Fruit fly (Drosophila melanogaster) whole organism, wandering third instar larva: Measurements from ENCODE around the gene Rala.
A peak's percentile ranks its signal among the peaks of the same experiment; 100 is the strongest.

Source experiments
- Dif ChIP-seq: fragments of 200-275, 200-300 bp; sonication (Bioruptor generic); optimal IDR thresholded peaks from 2 replicates; lab custom pipeline; 2018; ENCODE audit warnings: missing biosample characterization, missing genetic modification characterization; ENCODE audit not compliant: partially characterized antibody
- HLH106 ChIP-seq: fragments of 200-800 bp; optimal IDR thresholded peaks from 3 replicates; lab custom pipeline; 2019; ENCODE audit warnings: missing biosample characterization, mild to moderate bottlenecking, missing genetic modification characterization, moderate library complexity
- Mio ChIP-seq: sonication (Bioruptor generic); optimal IDR thresholded peaks from 2 replicates; lab custom pipeline; 2016; ENCODE audit warnings: missing biosample characterization, missing genetic modification characterization
- Myc ChIP-seq: fragments of >200 bp; optimal IDR thresholded peaks from 2 replicates; lab custom pipeline; 2017
- h ChIP-seq: fragments of 200-800 bp; sonication (Bioruptor generic); optimal IDR thresholded peaks from 3 replicates; lab custom pipeline; 2016; ENCODE audit warnings: missing biosample characterization, mild to moderate bottlenecking, missing genetic modification characterization
- pan ChIP-seq: fragments of >200 bp; optimal IDR thresholded peaks from 2 replicates; lab custom pipeline; 2017
- sv ChIP-seq: fragments of 200-800 bp; sonication (Bioruptor generic); optimal IDR thresholded peaks from 3 replicates; lab custom pipeline; 2016; ENCODE audit warnings: missing biosample characterization, missing genetic modification characterization

DNA sequence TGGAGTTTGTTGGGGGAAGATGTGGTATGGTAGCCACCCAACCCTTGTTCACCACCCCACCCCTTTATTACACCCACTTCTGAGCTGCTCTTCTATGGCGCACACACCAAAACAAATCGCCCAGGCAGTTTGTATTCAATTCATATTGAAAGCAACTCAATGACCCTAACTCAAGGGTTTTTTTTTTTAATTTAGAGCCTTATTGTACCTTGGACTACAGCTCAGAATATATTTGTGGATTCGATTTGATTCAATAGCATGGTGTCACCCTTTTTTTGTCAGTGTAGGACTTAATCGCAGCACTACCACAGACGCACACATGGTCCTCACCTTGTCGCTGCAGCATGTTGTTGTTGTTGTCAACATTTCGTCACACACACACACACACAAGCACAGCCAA is 2.8 kb upstream of the Rala start:
- no peak for TF ChIP-seq Myc (lab: Kevin White, UChicago)
- TF ChIP-seq h: peak; percentile 34
- no peak for TF ChIP-seq sv (GFP tag; lab: Kevin White, UChicago)
- TF ChIP-seq Mio (GFP tag; lab: Kevin White, UChicago): no peak
- TF ChIP-seq Dif (GFP tag; lab: Kevin White, UChicago): no peak
- no peak for TF ChIP-seq HLH106
- no peak for TF ChIP-seq pan (lab: Kevin White, UChicago)
